Worm (Caenorhabditis elegans): ENCODE results near the gene panl-2.
"Not testable (repeated sequence)": the region's sequence is repeated elsewhere in the genome, so short reads cannot be mapped to it uniquely, and the experiment has no call there.

The panl-2 gene

DNA sequence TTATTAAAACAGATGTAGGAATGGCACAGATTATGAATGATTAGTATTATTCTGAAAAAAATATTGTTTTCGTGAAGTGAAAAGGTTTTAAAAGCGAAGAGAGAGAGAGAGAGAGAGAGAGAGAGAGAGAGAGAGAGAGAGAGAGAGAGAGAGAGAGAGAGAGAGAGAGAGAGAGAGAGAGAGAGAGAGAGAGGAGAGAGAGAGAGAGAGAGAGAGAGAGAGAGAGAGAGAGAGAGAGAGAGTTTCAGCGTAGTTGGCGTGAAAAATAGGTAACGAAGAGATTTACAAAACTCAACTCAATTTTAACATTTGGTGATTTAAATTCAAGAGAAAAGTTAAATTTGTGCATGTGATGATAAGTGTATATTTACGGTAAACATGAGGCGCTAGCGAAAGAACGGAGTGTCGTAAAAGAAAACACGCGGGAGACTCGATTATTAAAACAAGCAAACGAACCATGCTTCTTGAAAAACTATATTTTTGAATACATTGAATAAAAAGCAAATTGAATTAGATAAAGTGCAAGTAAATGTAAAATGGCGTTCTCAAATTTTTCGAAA lies at the start of gene panl-2:
Gene panl-2, minus strand, starts transcription at position 51 of the 560 bp plus-strand sequence.
- no peak for TF ChIP-seq unc-62 (GFP tag; optimal IDR thresholded peaks at IDR 0.05)

DNA sequence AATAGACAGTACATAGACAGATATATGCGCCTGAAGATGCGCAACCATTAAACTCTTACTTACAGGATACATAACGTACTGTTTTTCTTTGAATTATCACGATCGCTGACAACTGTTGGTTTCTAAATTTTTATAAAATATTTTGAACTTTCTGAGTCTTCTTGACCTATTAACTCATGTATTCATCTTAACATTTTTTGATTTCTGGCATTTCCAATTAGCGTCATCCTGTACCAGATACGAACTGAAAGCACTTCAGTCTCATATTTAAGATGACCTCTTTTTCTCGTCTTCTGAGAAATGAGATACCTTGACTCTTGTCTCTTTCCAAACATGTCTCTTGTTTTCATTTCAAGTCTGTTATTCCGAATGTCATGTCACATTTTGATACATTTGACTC lies 45.8 kb upstream of the panl-2 start:
- TF ChIP-seq unc-62 (GFP tag; optimal IDR thresholded peaks at IDR 0.05), result no peak

DNA sequence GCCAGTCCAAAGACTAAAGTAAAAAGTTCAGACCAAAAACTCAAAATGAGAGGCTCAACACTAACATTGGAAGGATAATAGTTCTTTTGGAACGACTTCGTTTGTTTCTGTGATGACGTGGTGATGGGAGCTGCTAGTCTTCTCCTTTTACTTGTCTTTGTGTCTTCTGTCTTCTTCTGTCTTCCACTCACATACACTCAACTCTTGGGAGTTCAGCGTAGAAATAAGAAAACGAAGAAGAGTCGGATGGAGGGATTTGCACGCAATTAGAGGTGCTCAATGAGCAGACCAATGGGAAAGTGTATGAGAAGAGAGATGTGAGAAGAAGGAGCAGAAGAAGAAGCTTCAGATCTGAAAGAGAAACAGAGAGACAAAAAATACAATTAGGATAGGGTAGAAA lies 44.1 kb upstream of the panl-2 start:
- TF ChIP-seq unc-62 (GFP tag; optimal IDR thresholded peaks at IDR 0.05), result no peak

DNA sequence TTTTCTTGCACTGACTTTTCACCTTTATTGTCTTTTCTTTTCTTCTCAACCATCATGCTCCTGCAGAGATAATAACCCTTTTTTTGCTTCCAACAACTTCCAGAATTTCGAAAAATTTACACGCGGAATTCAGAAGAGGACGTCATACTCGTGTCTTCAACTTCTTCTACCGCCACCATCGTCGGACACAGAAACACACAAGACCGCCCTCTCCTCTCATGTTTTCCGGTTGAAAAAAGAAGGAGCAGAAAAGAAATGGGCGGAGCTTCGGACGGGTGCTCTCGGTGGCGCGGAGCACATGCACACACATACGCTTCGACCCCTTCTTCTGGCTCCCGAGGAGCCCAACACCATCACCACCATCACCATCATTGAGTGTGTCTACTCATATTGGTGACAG lies 40.9 kb upstream of the panl-2 start, which contains the start of gene lgc-38:
Gene lgc-38, plus strand, starts transcription at position 301 of the 400 bp plus-strand sequence.
- no peak for TF ChIP-seq unc-62 (GFP tag; optimal IDR thresholded peaks at IDR 0.05)

DNA sequence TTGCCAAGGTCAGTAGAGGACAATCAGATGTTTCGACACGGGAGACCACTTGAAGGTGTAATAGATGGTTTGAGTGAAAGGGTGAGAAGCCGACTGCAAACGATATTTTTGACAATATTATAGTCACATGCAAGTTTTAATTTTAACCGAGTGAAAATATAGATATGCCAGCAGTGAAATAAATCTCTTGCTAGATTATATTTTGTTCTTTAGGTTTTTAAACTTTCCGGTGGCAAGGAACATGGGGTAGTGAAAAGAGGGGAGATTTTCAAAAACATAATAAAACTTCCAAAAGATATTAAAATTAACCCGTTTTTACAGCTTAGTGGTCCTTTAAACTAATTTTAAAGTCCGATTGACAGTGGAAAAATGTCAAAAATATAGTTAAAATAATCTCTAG lies 37.4 kb upstream of the panl-2 start, which contains the start of gene C06E8.5:
Gene C06E8.5, minus strand, starts transcription at position 101 of the 400 bp plus-strand sequence.
- TF ChIP-seq unc-62 (GFP tag; optimal IDR thresholded peaks at IDR 0.05), result no peak

DNA sequence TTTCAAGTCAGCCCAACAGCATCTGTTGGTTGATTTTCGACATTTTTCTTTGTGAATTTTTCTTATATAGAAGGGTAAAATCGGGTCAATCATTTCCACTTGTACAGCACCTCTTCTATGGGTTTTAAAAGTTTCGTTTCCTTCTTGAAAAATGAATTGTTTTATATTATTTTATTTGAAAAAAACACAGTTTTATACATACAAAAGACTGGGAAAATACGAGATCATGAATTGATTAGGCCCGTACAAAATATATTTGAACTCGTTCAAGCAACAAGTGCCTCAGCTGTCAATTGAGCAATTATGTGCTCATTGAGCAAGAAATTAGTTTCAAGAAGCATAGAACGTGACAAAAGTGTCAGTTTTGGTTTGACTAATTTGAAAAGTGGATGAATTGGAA lies 34.2 kb upstream of the panl-2 start:
- no peak for TF ChIP-seq unc-62 (GFP tag; optimal IDR thresholded peaks at IDR 0.05)

DNA sequence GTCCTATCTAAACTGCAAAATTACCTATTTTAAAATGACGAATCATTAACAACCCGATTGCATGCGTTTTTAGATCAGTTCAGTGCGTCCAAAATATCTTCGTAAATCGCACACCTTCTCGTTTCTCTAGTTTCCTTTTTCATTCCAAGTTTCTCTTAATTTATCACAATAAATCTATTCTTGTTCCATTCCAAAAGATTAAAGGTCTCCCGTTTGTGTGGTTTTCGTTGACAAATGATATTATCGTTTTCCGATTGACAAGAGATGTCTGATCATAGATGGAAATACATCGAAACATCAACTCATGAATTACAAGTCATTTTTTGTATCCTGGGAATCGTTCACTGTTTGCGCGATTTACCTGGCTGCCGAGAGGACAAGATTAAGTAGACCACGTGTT lies 25.2 kb upstream of the panl-2 start:
- no peak for TF ChIP-seq unc-62 (GFP tag; optimal IDR thresholded peaks at IDR 0.05)

DNA sequence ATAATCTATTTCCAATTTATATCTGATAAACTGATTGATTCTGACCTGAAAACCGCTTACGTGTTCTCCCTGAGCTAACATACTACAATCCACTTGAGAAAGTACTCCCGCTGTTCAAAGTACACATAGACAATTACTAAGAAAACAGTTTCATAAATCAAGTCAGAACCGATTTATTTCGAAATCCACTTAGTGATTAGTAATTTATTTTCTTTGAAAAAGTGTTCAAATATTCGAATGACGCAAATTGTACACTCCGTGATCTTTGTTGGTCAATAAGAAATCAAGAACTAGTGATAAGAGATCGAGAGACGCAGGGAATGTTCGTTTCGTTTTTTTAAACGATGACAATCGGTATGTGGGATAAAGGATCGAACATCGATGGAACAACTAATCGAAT lies 24.6 kb upstream of the panl-2 start:
- TF ChIP-seq unc-62 (GFP tag; optimal IDR thresholded peaks at IDR 0.05), result no peak

DNA sequence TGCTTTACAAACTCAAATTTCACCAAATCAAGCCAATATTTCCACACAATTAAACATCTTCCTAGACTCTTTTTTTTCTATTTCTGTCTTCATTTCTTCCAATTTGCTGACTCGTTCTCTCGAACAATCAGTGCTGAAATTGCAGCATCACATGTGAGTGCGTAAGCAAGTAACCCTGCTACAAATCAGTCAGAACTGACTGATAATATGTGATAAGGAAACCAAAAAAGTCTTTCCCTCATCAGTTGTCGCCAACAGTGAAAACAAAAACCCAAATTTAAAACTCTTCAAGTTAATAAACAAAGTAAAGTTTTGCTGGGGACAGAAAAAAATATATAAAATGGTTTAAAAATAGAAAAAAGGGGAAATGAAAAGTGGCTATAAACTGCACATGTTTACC lies 23.5 kb upstream of the panl-2 start:
- TF ChIP-seq unc-62 (GFP tag; optimal IDR thresholded peaks at IDR 0.05), result no peak

DNA sequence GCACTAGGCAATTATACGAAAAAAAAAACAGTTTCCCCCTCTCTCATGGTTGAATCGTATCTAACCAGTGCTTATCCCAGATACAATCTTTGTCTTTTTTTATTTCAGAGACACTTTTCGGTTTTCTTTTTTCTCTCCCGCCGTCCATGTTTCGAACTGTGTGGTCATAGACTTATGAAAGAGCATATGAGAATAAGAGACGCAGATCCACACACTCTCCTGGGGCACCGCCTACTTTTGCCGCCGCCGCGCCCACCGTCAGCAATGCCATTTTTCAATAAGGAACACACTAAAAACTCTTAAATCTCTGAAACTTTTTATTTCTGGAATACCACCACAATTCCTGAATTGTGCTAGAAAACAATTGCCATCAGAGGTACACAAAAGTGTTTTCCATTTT lies 22.0 kb upstream of the panl-2 start, which contains the start of gene prk-1:
Gene prk-1, plus strand, starts transcription at position 269 of the 400 bp plus-strand sequence.
- TF ChIP-seq unc-62 (GFP tag; optimal IDR thresholded peaks at IDR 0.05), result no peak

DNA sequence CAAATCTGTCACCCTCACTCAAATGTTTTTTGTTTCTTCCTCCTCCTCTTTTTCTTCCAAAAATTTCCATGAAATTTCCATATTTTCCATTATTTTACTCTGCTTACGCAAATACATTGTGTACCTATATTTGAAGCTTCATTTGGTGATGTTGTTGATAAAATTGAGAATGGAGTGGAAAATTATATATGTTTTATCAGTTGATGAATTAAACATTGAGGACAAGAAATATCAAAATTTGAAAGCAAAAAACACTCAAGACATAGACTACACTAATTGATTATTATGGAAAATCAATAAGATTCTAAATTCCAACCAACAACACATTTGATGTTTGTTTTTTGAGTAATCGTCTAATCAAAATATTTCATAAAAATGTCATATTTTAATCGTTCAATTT lies 21.3 kb upstream of the panl-2 start:
- TF ChIP-seq unc-62 (GFP tag; optimal IDR thresholded peaks at IDR 0.05), result no peak

DNA sequence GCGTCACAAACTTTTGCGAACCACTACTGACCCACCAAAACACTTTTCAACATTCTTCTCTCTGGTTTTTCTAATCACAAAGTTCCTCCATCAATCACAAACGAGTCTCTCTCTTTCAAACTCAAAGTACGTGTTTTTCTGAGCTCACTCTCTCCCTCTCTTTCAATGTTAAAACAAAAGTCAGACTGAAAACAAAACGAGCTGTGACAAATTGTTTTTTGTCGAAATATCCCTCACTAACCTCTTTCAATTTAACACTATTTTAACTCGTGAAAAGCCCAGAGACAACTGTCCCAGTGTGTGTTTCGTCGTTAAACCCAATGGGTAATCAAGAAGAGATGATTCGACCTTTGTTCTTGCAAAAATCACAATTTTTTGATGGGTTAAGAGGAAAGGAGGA lies 20.1 kb upstream of the panl-2 start:
- no peak for TF ChIP-seq unc-62 (GFP tag; optimal IDR thresholded peaks at IDR 0.05)

DNA sequence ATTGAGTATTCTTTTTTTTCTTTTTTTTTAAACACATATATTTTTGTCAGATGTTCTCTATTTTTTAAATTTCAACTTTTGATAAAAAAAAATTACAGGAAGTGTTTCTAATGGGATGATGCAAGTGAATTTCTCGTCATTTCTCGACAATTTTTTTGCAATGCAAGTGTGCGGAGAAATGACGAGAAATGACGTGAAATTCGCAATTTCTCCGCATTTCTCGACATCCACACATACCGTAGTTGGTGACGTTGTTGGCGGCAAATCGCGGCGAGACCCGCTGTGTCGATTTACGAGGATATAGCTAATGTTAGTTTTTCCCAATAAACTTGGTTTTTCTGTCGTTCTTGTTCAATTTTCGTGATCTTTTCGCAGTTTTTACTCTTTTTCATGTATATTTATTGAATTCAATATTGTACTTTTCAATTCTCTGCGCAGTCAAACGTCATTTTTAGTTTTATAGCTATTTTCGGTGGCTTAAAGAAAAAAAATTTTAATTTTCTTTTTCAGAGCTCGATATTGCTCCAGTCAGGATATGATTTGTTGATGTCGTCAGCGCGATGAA lies 14.1 kb upstream of the panl-2 start, which contains the start of gene F31E3.6:
Gene F31E3.6, plus strand, starts transcription at position 93 of the 565 bp plus-strand sequence.
- not testable (repeated sequence) for TF ChIP-seq unc-62 (GFP tag; optimal IDR thresholded peaks at IDR 0.05)

DNA sequence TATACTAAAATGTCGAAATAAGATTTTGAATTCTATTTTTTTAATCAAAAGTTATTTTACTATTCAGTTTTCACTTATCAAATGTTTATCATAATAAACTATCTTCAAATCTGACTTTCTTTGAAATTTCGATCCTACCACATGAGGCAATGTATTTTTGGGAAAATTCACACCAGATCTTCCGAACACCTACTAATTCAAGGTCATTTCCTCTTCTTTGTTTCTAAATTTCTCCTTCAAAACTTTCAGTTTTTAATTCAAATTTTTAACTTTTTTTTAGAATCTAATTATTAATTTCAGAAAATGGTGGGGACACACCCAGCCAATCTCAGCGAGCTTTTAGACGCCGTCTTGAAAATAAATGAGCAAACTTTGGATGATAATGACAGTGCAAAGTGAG lies 11.7 kb upstream of the panl-2 start, which contains the start of gene ceh-20:
Gene ceh-20, plus strand, starts transcription at position 301 of the 400 bp plus-strand sequence.
- no peak for TF ChIP-seq unc-62 (GFP tag; optimal IDR thresholded peaks at IDR 0.05)

DNA sequence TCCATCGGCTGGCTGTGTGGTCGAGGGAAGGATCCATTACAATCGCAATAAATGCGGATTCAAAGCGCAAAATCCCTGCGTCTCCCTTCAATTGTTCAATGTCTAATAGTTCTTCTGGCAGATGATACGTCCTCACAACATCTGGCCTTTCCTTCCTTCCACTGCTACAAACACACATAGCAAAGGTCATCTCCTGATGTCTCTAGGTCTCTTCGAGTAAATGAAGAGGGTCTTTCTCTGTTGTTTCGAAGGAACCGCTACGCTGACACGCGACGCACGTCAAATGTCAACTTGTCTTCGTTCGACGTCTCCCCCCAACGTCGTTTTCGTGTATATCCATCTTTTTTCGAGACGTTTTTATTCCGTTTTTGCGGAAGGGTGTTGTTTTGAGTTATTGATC lies 10.9 kb upstream of the panl-2 start:
- TF ChIP-seq unc-62 (GFP tag; optimal IDR thresholded peaks at IDR 0.05), result no peak

DNA sequence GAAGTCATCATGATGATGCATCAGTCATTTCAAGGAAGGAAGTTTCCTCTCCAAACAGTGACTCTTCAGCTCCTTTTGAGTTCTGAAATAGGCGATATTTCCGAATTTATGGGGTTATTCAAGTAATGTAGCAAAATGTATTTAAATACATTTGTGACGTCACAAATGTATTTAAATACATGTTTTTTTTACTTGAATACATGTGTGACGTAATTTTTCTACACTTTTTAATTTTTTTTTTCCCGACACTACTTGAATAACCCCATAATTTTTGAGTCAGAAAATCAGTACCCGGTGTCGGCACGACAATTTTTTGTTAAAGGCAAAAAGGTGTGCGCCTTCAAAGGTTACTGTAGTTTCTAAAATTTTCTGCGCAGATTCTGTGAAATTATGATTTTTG lies 7.0 kb upstream of the panl-2 start:
- TF ChIP-seq unc-62 (GFP tag; optimal IDR thresholded peaks at IDR 0.05), result no peak

DNA sequence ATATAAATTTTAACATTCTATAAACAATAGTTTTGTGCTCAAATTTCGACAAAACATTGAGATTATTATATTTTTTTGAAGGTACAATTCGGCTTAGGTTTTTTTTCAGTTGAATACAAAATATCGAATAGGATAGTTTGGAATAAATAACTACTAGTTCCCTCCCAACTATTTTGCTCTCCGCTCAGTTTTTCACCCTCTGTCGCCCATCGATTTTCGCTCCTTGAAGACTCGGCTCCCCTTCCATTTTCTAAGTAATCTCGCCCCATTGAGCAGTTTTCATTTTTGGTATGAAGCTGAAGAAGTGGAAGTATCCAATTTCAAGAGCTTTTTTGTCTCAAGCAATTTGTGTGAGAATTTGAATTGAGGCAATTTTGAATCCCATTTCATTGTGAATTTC lies 5.8 kb upstream of the panl-2 start, which contains the start of gene F31E3.2:
Gene F31E3.2, plus strand, starts transcription at position 301 of the 400 bp plus-strand sequence.
- no peak for TF ChIP-seq unc-62 (GFP tag; optimal IDR thresholded peaks at IDR 0.05)

Measured in whole organism, dauer.